Fruit fly (Drosophila melanogaster): ENCODE data around the gene sls.

The sls gene

dm6 chr3L:2117046-2117445 is 1.6 kb upstream of the sls start (continued):
- TF ChIP-seq Med (GFP tag) (peak; percentile 68), sens (GFP tag) (peak; percentile 45), Kr (GFP tag; optimal IDR thresholded peaks at IDR 0.05) (no peak), Side (GFP tag; optimal IDR thresholded peaks at IDR 0.05) (no peak), CG2116 (GFP tag; optimal IDR thresholded peaks at IDR 0.05) (no peak), Blimp-1 (GFP tag; optimal IDR thresholded peaks at IDR 0.05) (peak; percentile 2), CG9437 (GFP tag; optimal IDR thresholded peaks at IDR 0.05) (no peak), da (GFP tag; optimal IDR thresholded peaks at IDR 0.05) (no peak), CG10147 (GFP tag; optimal IDR thresholded peaks at IDR 0.05) (no peak), crc (GFP tag; optimal IDR thresholded peaks at IDR 0.05) (no peak), E2f1 (GFP tag; IDR thresholded peaks at IDR 0.05) (no peak), CG10366 (GFP tag; IDR thresholded peaks at IDR 0.05) (no peak), Drgx (GFP tag; IDR thresholded peaks at IDR 0.05) (peak; percentile 85), Usf (GFP tag; optimal IDR thresholded peaks at IDR 0.05) (no peak), Hmr (GFP tag; optimal IDR thresholded peaks at IDR 0.05) (no peak)

dm6 chr3L:2114687-2115444 is 545 bp downstream of the sls start:
- TF ChIP-seq eyg (GFP tag; optimal IDR thresholded peaks at IDR 0.05) (no peak), CoRest (tag; optimal IDR thresholded peaks at IDR 0.05) (no peak), CG5953 (GFP tag; IDR thresholded peaks at IDR 0.05) (no peak), so (GFP tag; IDR thresholded peaks at IDR 0.05) (0 out of 3 replicates have a peak, but pooled peaks have one; percentile 27), ttk (GFP tag; IDR thresholded peaks at IDR 0.05) (0 out of 2 replicates have a peak, but pooled peaks have one; percentile 23), gcm2 (GFP tag; optimal IDR thresholded peaks at IDR 0.05) (no peak), twi (tag; optimal IDR thresholded peaks at IDR 0.05) (no peak), MTF-1 (GFP tag; optimal IDR thresholded peaks at IDR 0.05; ENCODE audit: borderline replicate concordance) (peak; percentile 8), caup (GFP tag; optimal IDR thresholded peaks at IDR 0.05; ENCODE audit: severe bottlenecking) (no peak), Hr51 (GFP tag; optimal IDR thresholded peaks at IDR 0.05) (no peak), Mad (GFP tag; optimal IDR thresholded peaks at IDR 0.05) (no peak), dm (GFP tag; optimal IDR thresholded peaks at IDR 0.05) (no peak), cwo (GFP tag; optimal IDR thresholded peaks at IDR 0.05) (no peak), CG6272 (GFP tag; IDR thresholded peaks at IDR 0.05) (no peak), seq (GFP tag; IDR thresholded peaks at IDR 0.05) (no peak), Deaf1 (tag; optimal IDR thresholded peaks at IDR 0.05) (peak; percentile 79), Pdp1 (GFP tag; optimal IDR thresholded peaks at IDR 0.05) (peak in 1 of 2 experiments; percentile 15), kah (GFP tag; optimal IDR thresholded peaks at IDR 0.05) (peak; percentile 55), sd (tag; optimal IDR thresholded peaks at IDR 0.05) (peak; percentile 58), Abd-B (GFP tag; optimal IDR thresholded peaks at IDR 0.05) (no peak), CG12104 (GFP tag; optimal IDR thresholded peaks at IDR 0.05) (no peak), Sox102F (GFP tag; optimal IDR thresholded peaks at IDR 0.05) (no peak), CG13894 (tag; optimal IDR thresholded peaks at IDR 0.05) (no peak), CG18262 (tag; optimal IDR thresholded peaks at IDR 0.05) (no peak), CG1024 (GFP tag; IDR thresholded peaks at IDR 0.05) (no peak), CG2889 (GFP tag; IDR thresholded peaks at IDR 0.05) (no peak), chif (GFP tag; optimal IDR thresholded peaks at IDR 0.05) (no peak), cg (GFP tag; optimal IDR thresholded peaks at IDR 0.05) (peak; percentile 57)
